Worm (Caenorhabditis elegans): ENCODE results near the gene oig-2.

Gene oig-2

DNA sequence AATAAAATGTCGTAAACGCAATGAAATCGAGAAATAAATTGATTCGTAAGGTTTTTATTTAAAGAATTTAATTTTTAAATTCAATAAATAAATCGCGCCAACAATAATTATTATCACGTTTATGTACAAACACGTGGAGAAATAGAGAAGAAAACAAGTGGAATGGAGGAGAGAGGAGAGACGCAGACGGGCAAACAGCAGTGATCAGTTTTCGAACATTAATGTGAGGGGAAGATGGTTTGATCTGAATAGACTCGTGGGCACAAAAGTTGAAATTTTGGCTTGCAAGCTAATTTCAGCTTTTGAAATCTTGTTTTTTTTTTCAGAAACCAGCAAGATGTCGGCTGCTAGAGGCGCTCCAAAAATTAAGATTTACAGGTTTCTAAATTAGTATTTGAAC is 11.7 kb downstream of the oig-2 start, which contains the start of gene hphd-1 (continued):
- TF ChIP-seq ceh-32 (tag; optimal IDR thresholded peaks at IDR 0.05; ENCODE audit: poor library complexity) (no peak), hlh-30 (tag; optimal IDR thresholded peaks at IDR 0.05; ENCODE audit: insufficient read depth) (peak; percentile 93), cey-2 (tag; optimal IDR thresholded peaks at IDR 0.05; ENCODE audit: borderline replicate concordance, insufficient read depth) (no peak), saeg-2 (GFP tag; IDR thresholded peaks at IDR 0.05) (no peak), snpc-1.2 (GFP tag; IDR thresholded peaks at IDR 0.05) (no peak), hif-1 (tag; optimal IDR thresholded peaks at IDR 0.05) (peak in 1 of 2 experiments; percentile 68), Y105C5A.15 (GFP tag; IDR thresholded peaks at IDR 0.05) (no peak), rbr-2 (tag; optimal IDR thresholded peaks at IDR 0.05) (no peak), ceh-44 (GFP tag; IDR thresholded peaks at IDR 0.05) (no peak), ztf-11 (tag; optimal IDR thresholded peaks at IDR 0.05) (no peak), nhr-111 (GFP tag; optimal IDR thresholded peaks at IDR 0.05) (no peak), nhr-6 (tag; optimal IDR thresholded peaks at IDR 0.05) (no peak), spr-1 (tag; optimal IDR thresholded peaks at IDR 0.05) (no peak), dmd-8 (GFP tag; IDR thresholded peaks at IDR 0.05) (no peak), sdz-12 (GFP tag; optimal IDR thresholded peaks at IDR 0.05) (no peak), zfp-2 (tag; optimal IDR thresholded peaks at IDR 0.05) (no peak), lin-29 (GFP tag; IDR thresholded peaks at IDR 0.05) (no peak), dmd-9 (GFP tag; IDR thresholded peaks at IDR 0.05) (no peak), unc-39 (tag; optimal IDR thresholded peaks at IDR 0.05) (no peak), ztf-7 (tag; optimal IDR thresholded peaks at IDR 0.05) (no peak), lin-13 (GFP tag; optimal IDR thresholded peaks at IDR 0.05) (no peak), nhr-76 (tag; optimal IDR thresholded peaks at IDR 0.05) (no peak), pha-4 (GFP tag; IDR thresholded peaks at IDR 0.05) (no peak), pha-4 (tag; optimal IDR thresholded peaks at IDR 0.05) (peak; percentile 56), ceh-20 (GFP tag; IDR thresholded peaks at IDR 0.05) (no peak), jun-1 (tag; optimal IDR thresholded peaks at IDR 0.05) (no peak), F10B5.3 (tag; optimal IDR thresholded peaks at IDR 0.05) (no peak), nhr-102 (tag; optimal IDR thresholded peaks at IDR 0.05) (peak; percentile 48), nhr-10 (tag; optimal IDR thresholded peaks at IDR 0.05) (peak; percentile 83), mxl-2 (GFP tag; conservative IDR thresholded peaks at IDR 0.05) (no peak), unc-62 (GFP tag; optimal IDR thresholded peaks at IDR 0.05 in 1 of 2) (no peak), unc-62 (tag; optimal IDR thresholded peaks at IDR 0.05) (no peak), mdt-29 (GFP tag; IDR thresholded peaks at IDR 0.05) (no peak), ZK337.2 (GFP tag; IDR thresholded peaks at IDR 0.05) (no peak), tag-97 (GFP tag; IDR thresholded peaks at IDR 0.05) (no peak), dpl-1 (GFP tag; optimal IDR thresholded peaks at IDR 0.05) (peak; percentile 35), egl-43 (GFP tag; IDR thresholded peaks at IDR 0.05) (no peak), daf-16 (GFP tag; optimal IDR thresholded peaks at IDR 0.05) (peak in 1 of 2 experiments; percentile 32), daf-16 (tag; optimal IDR thresholded peaks at IDR 0.05) (peak; percentile 97), daf-8 (GFP tag; IDR thresholded peaks at IDR 0.05) (no peak), zfp-3 (GFP tag; conservative IDR thresholded peaks at IDR 0.05) (no peak), zip-11 (GFP tag; IDR thresholded peaks at IDR 0.05) (no peak), fkh-10 (GFP tag; optimal IDR thresholded peaks at IDR 0.05) (no peak), ZK546.5 (tag; optimal IDR thresholded peaks at IDR 0.05) (no peak), unc-130 (GFP tag; optimal IDR thresholded peaks at IDR 0.05) (no peak), F37D6.2 (tag; optimal IDR thresholded peaks at IDR 0.05) (no peak), lin-15B (tag; optimal IDR thresholded peaks at IDR 0.05) (no peak), daf-12 (tag; optimal IDR thresholded peaks at IDR 0.05) (no peak), pqm-1 (tag; optimal IDR thresholded peaks at IDR 0.05) (no peak), mdl-1 (tag; optimal IDR thresholded peaks at IDR 0.05) (peak; percentile 35 to 95), nhr-237 (tag; optimal IDR thresholded peaks at IDR 0.05) (no peak), lim-7 (GFP tag; IDR thresholded peaks at IDR 0.05) (no peak), ama-1 (optimal IDR thresholded peaks at IDR 0.05) (no peak)

All from whole organism, L4 larva.